Worm (Caenorhabditis elegans): ENCODE results near the gene Y41C4A.32.

Gene Y41C4A.32

ce11 chrIII:11719400-11719875 lies 2.1 kb upstream of the Y41C4A.32 start, which contains the start of the genes elb-1 and Y41C4A.11 (continued):
- peak; percentile 70 for TF ChIP-seq F16B12.6 (tag; optimal IDR thresholded peaks at IDR 0.05)
- no peak for TF ChIP-seq ama-1 (optimal IDR thresholded peaks at IDR 0.05)
- TF ChIP-seq sox-4 (tag; optimal IDR thresholded peaks at IDR 0.05), result no peak
- TF ChIP-seq mdl-1 (tag; optimal IDR thresholded peaks at IDR 0.05), result peak in 1 of 2 experiments; percentile 58
- no peak for TF ChIP-seq ceh-90 (tag; optimal IDR thresholded peaks at IDR 0.05)
- TF ChIP-seq lin-39 (tag; optimal IDR thresholded peaks at IDR 0.05), result peak; percentile 1
- TF ChIP-seq ztf-4 (tag; optimal IDR thresholded peaks at IDR 0.05), result no peak
- peak; percentile 62 for TF ChIP-seq mep-1 (tag; optimal IDR thresholded peaks at IDR 0.05)
- TF ChIP-seq grh-1 (GFP tag; IDR thresholded peaks at IDR 0.05), result peak; percentile 67
- peak; percentile 76 for TF ChIP-seq irx-1 (tag; optimal IDR thresholded peaks at IDR 0.05)
- peak; percentile 74 to 84 for TF ChIP-seq lsy-2 (tag; optimal IDR thresholded peaks at IDR 0.05)
- peak; percentile 76 for TF ChIP-seq xbp-1 (tag; optimal IDR thresholded peaks at IDR 0.05)
- no peak for TF ChIP-seq fkh-4 (tag; optimal IDR thresholded peaks at IDR 0.05; ENCODE audit: borderline replicate concordance)
- TF ChIP-seq lin-14 (GFP tag; optimal IDR thresholded peaks at IDR 0.05), result no peak
- TF ChIP-seq nhr-237 (tag; optimal IDR thresholded peaks at IDR 0.05), result peak; percentile 17
- TF ChIP-seq lin-35 (GFP tag; optimal IDR thresholded peaks at IDR 0.05), result peak; percentile 99
- no peak for TF ChIP-seq nhr-76 (tag; optimal IDR thresholded peaks at IDR 0.05)
- TF ChIP-seq sup-37 (GFP tag; optimal IDR thresholded peaks at IDR 0.05), result no peak
- TF ChIP-seq unc-130 (tag; optimal IDR thresholded peaks at IDR 0.05), result peak; percentile 53
- TF ChIP-seq unc-30 (tag; optimal IDR thresholded peaks at IDR 0.05), result no peak
- no peak for TF ChIP-seq unc-98 (GFP tag; IDR thresholded peaks at IDR 0.05)
- TF ChIP-seq ceh-63 (GFP tag; optimal IDR thresholded peaks at IDR 0.05), result no peak
- peak; percentile 73 for TF ChIP-seq swsn-7 (tag; optimal IDR thresholded peaks at IDR 0.05)
- TF ChIP-seq alr-1 (tag; optimal IDR thresholded peaks at IDR 0.05; ENCODE audit: borderline replicate concordance), result no peak
- TF ChIP-seq fos-1 (tag; optimal IDR thresholded peaks at IDR 0.05), result peak; percentile 56
- TF ChIP-seq dpl-1 (GFP tag; optimal IDR thresholded peaks at IDR 0.05), result peak; percentile 98 to 99 (median 99)
- TF ChIP-seq nhr-12 (tag; optimal IDR thresholded peaks at IDR 0.05), result no peak
- 0 out of 2 replicates have a peak, but pooled peaks have one; percentile 47 for TF ChIP-seq mab-9 (GFP tag; IDR thresholded peaks at IDR 0.05)
- TF ChIP-seq egl-27 (tag; optimal IDR thresholded peaks at IDR 0.05), result no peak
- no peak for TF ChIP-seq aha-1 (tag; optimal IDR thresholded peaks at IDR 0.05)
- no peak for TF ChIP-seq mef-2 (tag; optimal IDR thresholded peaks at IDR 0.05)
- peak; percentile 87 for TF ChIP-seq nhr-47 (tag; optimal IDR thresholded peaks at IDR 0.05)

ce11 chrIII:11726590-11726989 lies 5.1 kb downstream of the Y41C4A.32 start, which contains the start of gene Y41C4A.12:
Gene Y41C4A.12 (minus strand): TSS chrIII:11726690.
- no peak for TF ChIP-seq nhr-77 (tag; optimal IDR thresholded peaks at IDR 0.05)
- no peak for TF ChIP-seq egl-13 (tag; optimal IDR thresholded peaks at IDR 0.05)
- no peak for TF ChIP-seq sptf-1 (tag; optimal IDR thresholded peaks at IDR 0.05)
- TF ChIP-seq alr-1 (tag; optimal IDR thresholded peaks at IDR 0.05; ENCODE audit: borderline replicate concordance), result no peak
- no peak for TF ChIP-seq sup-37 (GFP tag; optimal IDR thresholded peaks at IDR 0.05)
- TF ChIP-seq lin-35 (GFP tag; optimal IDR thresholded peaks at IDR 0.05), result no peak
- no peak for TF ChIP-seq xbp-1 (tag; optimal IDR thresholded peaks at IDR 0.05)
- no peak for TF ChIP-seq unc-130 (tag; optimal IDR thresholded peaks at IDR 0.05)
- no peak for TF ChIP-seq lin-14 (GFP tag; optimal IDR thresholded peaks at IDR 0.05)
- no peak for TF ChIP-seq hlh-17 (GFP tag; optimal IDR thresholded peaks at IDR 0.05; ENCODE audit: borderline replicate concordance)
- TF ChIP-seq mab-9 (GFP tag; IDR thresholded peaks at IDR 0.05), result no peak

ce11 chrIII:11727010-11727409 lies 5.5 kb downstream of the Y41C4A.32 start:
- TF ChIP-seq jun-1 (tag; optimal IDR thresholded peaks at IDR 0.05) (no peak), elt-3 (tag; optimal IDR thresholded peaks at IDR 0.05) (peak in 5 of 6 experiments; percentile 41 to 96 (median 91)), elt-2 (tag; optimal IDR thresholded peaks at IDR 0.05) (peak; percentile 44), lir-3 (tag; optimal IDR thresholded peaks at IDR 0.05; ENCODE audit: poor library complexity) (no peak), ceh-82 (tag; optimal IDR thresholded peaks at IDR 0.05) (no peak), ceh-8 (GFP tag; optimal IDR thresholded peaks at IDR 0.05) (no peak), blmp-1 (tag; optimal IDR thresholded peaks at IDR 0.05) (peak; percentile 30)

Data from whole organism, L1 larva.